Worm (Caenorhabditis elegans): ENCODE data around the gene srh-279.

DNA sequence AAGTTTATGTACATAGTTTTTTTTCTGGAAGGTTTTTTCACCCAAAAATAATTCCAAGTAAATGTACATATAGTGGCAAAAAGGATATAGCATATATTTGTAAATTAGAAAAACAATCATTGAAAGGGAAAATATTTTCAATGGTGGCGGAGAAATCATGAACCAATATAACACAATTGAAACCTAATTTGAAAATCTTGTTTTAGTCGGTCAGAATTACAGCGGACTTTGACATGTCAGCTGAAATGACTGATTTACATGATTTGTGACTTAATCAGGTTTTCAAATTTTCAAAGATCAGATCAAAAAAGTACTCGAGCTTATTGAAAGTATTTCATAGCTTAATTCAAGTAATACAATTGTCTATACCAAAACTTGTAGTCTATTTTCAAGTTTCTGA is 20.5 kb upstream of the srh-279 start, which contains the start of gene K05D4.9:
- TF ChIP-seq Y95B8A.8 (GFP tag; IDR thresholded peaks at IDR 0.05) = no peak
- no peak for TF ChIP-seq somi-1 (GFP tag; optimal IDR thresholded peaks at IDR 0.05)
- no peak for TF ChIP-seq ceh-40 (GFP tag; IDR thresholded peaks at IDR 0.05)
- no peak for TF ChIP-seq sea-2 (GFP tag; IDR thresholded peaks at IDR 0.05)
- TF ChIP-seq aptf-2 (GFP tag; conservative IDR thresholded peaks at IDR 0.05) = no peak
- no peak for TF ChIP-seq ama-1 (optimal IDR thresholded peaks at IDR 0.05)
- TF ChIP-seq ama-1 (GFP tag; optimal IDR thresholded peaks at IDR 0.05) = no peak
- TF ChIP-seq F55B11.4 (tag; optimal IDR thresholded peaks at IDR 0.05; ENCODE audit: borderline replicate concordance, insufficient read depth) = no peak
- TF ChIP-seq unc-62 (GFP tag; optimal IDR thresholded peaks at IDR 0.05) = no peak
- TF ChIP-seq tbp1 (GFP tag; optimal IDR thresholded peaks at IDR 0.05) = no peak
- no peak for TF ChIP-seq atf-7 (tag; optimal IDR thresholded peaks at IDR 0.05)
